Worm (Caenorhabditis elegans): Measurements from ENCODE around the gene mltn-3.

mltn-3 gene

DNA sequence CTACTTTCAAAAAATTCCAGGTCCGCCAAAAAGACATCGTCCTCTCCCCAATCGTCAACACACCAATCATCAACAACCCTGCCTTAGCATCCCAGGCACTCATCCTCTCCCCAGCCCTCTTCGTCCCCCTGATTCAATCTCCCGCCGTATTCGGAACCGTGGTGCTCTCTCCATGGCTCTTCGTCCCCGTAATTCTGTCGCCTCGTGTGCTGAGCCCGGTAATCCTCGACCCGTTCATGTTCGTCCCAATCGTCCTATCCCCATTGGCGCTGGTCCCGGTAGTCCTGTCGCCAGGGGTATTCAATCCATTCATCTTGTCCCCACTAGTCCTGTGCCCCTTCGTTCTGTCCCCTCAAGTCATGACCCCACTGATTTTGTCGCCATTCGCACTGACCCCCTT, 3.0 kb downstream of the mltn-3 start:
- TF ChIP-seq nhr-25 (tag; optimal IDR thresholded peaks at IDR 0.05) (no peak), mdl-1 (tag; optimal IDR thresholded peaks at IDR 0.05) (no peak), daf-12 (tag; optimal IDR thresholded peaks at IDR 0.05) (no peak), eor-1 (tag; optimal IDR thresholded peaks at IDR 0.05) (no peak), nhr-23 (tag; optimal IDR thresholded peaks at IDR 0.05) (no peak), lin-39 (tag; optimal IDR thresholded peaks at IDR 0.05) (no peak), fos-1 (tag; optimal IDR thresholded peaks at IDR 0.05) (no peak), fkh-2 (tag; optimal IDR thresholded peaks at IDR 0.05) (no peak), tbx-2 (tag; optimal IDR thresholded peaks at IDR 0.05) (no peak), egl-27 (tag; optimal IDR thresholded peaks at IDR 0.05) (no peak), nhr-237 (tag; optimal IDR thresholded peaks at IDR 0.05) (no peak), nhr-12 (tag; optimal IDR thresholded peaks at IDR 0.05) (no peak), elt-1 (tag; optimal IDR thresholded peaks at IDR 0.05) (no peak), ztf-11 (tag; optimal IDR thresholded peaks at IDR 0.05) (no peak), aly-2 (tag; optimal IDR thresholded peaks at IDR 0.05) (no peak), nhr-11 (tag; optimal IDR thresholded peaks at IDR 0.05) (no peak), ama-1 (optimal IDR thresholded peaks at IDR 0.05) (no peak), fkh-10 (GFP tag; optimal IDR thresholded peaks at IDR 0.05) (no peak), ceh-16 (tag; optimal IDR thresholded peaks at IDR 0.05) (no peak), nfya-1 (tag; optimal IDR thresholded peaks at IDR 0.05; ENCODE audit: insufficient read depth) (no peak)

DNA sequence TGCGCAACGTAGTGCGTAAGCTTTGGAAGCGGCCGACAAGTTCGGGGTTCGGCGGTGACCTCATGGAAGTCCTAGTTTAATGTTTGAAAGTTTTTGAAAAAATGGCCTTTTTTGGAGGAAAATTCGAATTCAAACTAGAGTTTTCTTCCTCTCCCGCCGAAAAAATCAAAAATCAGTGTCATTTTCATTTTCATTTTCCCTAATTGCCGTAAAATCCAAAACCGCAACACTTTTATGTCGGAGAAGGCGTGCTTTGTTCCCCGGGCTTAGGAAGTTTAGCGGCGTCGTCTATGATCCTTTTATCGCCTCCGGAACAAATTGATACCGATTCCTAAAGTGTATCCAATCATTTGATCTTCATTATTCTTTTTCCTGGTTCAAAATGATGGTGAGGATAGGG, 8.8 kb downstream of the mltn-3 start, which contains the start of gene mltn-5:
mltn-5 (plus strand) TSS at position 301 of the 400 bp plus-strand sequence.
- no peak for TF ChIP-seq eor-1 (tag; optimal IDR thresholded peaks at IDR 0.05)
- no peak for TF ChIP-seq daf-12 (tag; optimal IDR thresholded peaks at IDR 0.05)

DNA sequence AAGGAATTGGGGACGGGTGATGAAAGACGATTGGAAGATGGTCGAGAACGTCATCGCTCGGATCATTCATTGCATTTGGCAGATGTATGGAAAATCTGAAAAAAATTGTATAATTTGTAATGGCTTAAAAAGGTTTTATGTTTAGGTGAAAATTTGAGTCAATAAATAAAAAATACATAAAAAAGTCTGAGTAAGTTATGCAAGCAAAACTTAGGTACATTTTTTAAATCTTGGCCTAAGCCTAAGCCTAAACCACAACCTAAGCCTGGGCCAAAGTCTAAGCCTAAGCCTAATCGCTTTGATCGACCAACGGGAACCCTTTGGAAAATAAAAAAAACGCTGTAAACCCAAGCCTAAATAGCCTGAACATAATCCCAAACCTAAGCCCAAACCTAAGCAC, 15.8 kb downstream of the mltn-3 start, which contains the start of gene hot-3:
hot-3 (minus strand) TSS at position 101 of the 400 bp plus-strand sequence.
- no peak for TF ChIP-seq ZK546.5 (tag; optimal IDR thresholded peaks at IDR 0.05)
- TF ChIP-seq nhr-77 (tag; optimal IDR thresholded peaks at IDR 0.05), result no peak
- no peak for TF ChIP-seq ceh-82 (tag; optimal IDR thresholded peaks at IDR 0.05)
- no peak for TF ChIP-seq aly-2 (tag; optimal IDR thresholded peaks at IDR 0.05)
- TF ChIP-seq nhr-12 (tag; optimal IDR thresholded peaks at IDR 0.05), result no peak
- TF ChIP-seq ztf-4 (tag; optimal IDR thresholded peaks at IDR 0.05), result no peak
- no peak for TF ChIP-seq mml-1 (tag; optimal IDR thresholded peaks at IDR 0.05)
- TF ChIP-seq daf-12 (tag; optimal IDR thresholded peaks at IDR 0.05), result no peak
- TF ChIP-seq pqm-1 (tag; optimal IDR thresholded peaks at IDR 0.05), result no peak
- TF ChIP-seq nhr-28 (tag; optimal IDR thresholded peaks at IDR 0.05), result no peak
- TF ChIP-seq jun-1 (tag; optimal IDR thresholded peaks at IDR 0.05), result no peak
- no peak for TF ChIP-seq nfya-1 (tag; optimal IDR thresholded peaks at IDR 0.05; ENCODE audit: insufficient read depth)
- TF ChIP-seq lin-15B (tag; optimal IDR thresholded peaks at IDR 0.05), result no peak
- no peak for TF ChIP-seq hmg-11 (tag; optimal IDR thresholded peaks at IDR 0.05)
- no peak for TF ChIP-seq eor-1 (tag; optimal IDR thresholded peaks at IDR 0.05)
- no peak for TF ChIP-seq lsy-12 (tag; optimal IDR thresholded peaks at IDR 0.05)
- no peak for TF ChIP-seq nhr-25 (tag; optimal IDR thresholded peaks at IDR 0.05)
- no peak for TF ChIP-seq fkh-10 (GFP tag; optimal IDR thresholded peaks at IDR 0.05)
- TF ChIP-seq nhr-43 (tag; optimal IDR thresholded peaks at IDR 0.05; ENCODE audit: poor library complexity, severe bottlenecking), result no peak

DNA sequence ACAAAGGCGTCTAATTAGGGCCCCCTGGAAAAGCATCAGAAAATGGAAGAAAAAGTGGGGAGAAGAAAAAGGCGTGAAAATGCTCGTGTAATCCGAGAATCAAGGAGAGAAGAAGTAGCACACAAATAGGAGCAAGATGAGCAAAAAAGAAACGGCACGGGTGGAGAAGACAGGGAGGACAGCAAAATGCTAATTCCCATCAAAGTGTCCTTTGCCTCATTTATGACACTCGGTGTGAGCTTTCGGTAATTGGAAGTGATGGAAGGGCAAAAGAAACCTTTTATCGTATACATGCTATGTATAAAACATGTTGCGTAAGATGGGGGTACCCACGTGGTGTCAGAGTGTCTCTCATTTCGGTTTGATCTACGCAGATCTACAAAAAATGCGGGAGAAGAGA, 17.4 kb downstream of the mltn-3 start:
- TF ChIP-seq daf-12 (tag; optimal IDR thresholded peaks at IDR 0.05) (no peak), mdl-1 (tag; optimal IDR thresholded peaks at IDR 0.05) (no peak), unc-62 (GFP tag; optimal IDR thresholded peaks at IDR 0.05) (no peak), nhr-12 (tag; optimal IDR thresholded peaks at IDR 0.05) (no peak), egl-5 (tag; optimal IDR thresholded peaks at IDR 0.05) (no peak), nhr-25 (tag; optimal IDR thresholded peaks at IDR 0.05) (no peak)

DNA sequence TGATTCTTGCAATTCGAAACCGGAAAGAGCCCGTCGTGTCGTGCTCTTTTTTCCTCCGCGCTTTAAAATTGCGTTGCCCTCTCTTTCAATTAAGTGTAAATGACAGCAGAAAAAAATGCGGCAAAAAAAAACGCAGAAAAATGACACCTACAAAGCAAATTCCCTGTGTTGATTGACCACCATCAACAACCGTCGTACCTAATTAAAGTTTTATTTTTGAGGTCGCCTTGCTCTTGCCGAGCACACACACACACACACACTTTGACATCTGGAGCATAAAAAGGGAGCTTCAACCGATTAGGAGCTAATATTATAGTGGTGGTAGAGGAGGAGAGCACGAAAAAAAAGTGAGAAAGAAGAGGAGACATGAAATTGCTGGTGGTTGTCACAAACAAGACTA, 19.8 kb downstream of the mltn-3 start:
- TF ChIP-seq elt-2 (tag; optimal IDR thresholded peaks at IDR 0.05), result no peak
- no peak for TF ChIP-seq aly-2 (tag; optimal IDR thresholded peaks at IDR 0.05)
- TF ChIP-seq nhr-237 (tag; optimal IDR thresholded peaks at IDR 0.05), result no peak
- no peak for TF ChIP-seq lin-15B (tag; optimal IDR thresholded peaks at IDR 0.05)
- no peak for TF ChIP-seq nhr-12 (tag; optimal IDR thresholded peaks at IDR 0.05)
- TF ChIP-seq pqm-1 (tag; optimal IDR thresholded peaks at IDR 0.05), result no peak
- no peak for TF ChIP-seq lsy-12 (tag; optimal IDR thresholded peaks at IDR 0.05)
- no peak for TF ChIP-seq elt-1 (tag; optimal IDR thresholded peaks at IDR 0.05)
- no peak for TF ChIP-seq nhr-11 (tag; optimal IDR thresholded peaks at IDR 0.05)
- TF ChIP-seq R02D3.7 (tag; optimal IDR thresholded peaks at IDR 0.05), result no peak
- no peak for TF ChIP-seq nhr-77 (tag; optimal IDR thresholded peaks at IDR 0.05)
- TF ChIP-seq daf-12 (tag; optimal IDR thresholded peaks at IDR 0.05), result no peak
- no peak for TF ChIP-seq egl-27 (tag; optimal IDR thresholded peaks at IDR 0.05)
- TF ChIP-seq nfya-1 (tag; optimal IDR thresholded peaks at IDR 0.05; ENCODE audit: insufficient read depth), result no peak
- no peak for TF ChIP-seq lin-39 (tag; optimal IDR thresholded peaks at IDR 0.05)

All from whole organism, L3 larva.